Worm (Caenorhabditis elegans): ENCODE measurements around the gene odr-1.

Gene odr-1

ce11 chrX:13550890-13551289, at the start of gene odr-1:
TSS of gene odr-1 (minus strand) at chrX:13550990.
- TF ChIP-seq ZK546.5 (tag; optimal IDR thresholded peaks at IDR 0.05) (no peak), lsy-2 (tag; optimal IDR thresholded peaks at IDR 0.05) (no peak), nhr-237 (tag; optimal IDR thresholded peaks at IDR 0.05) (no peak), aly-2 (tag; optimal IDR thresholded peaks at IDR 0.05) (no peak), nhr-23 (tag; optimal IDR thresholded peaks at IDR 0.05) (no peak), zag-1 (tag; optimal IDR thresholded peaks at IDR 0.05) (no peak), nhr-25 (tag; optimal IDR thresholded peaks at IDR 0.05) (no peak), elt-1 (tag; optimal IDR thresholded peaks at IDR 0.05) (no peak), alr-1 (tag; optimal IDR thresholded peaks at IDR 0.05) (no peak), ztf-1 (GFP tag; conservative IDR thresholded peaks at IDR 0.05) (no peak), lin-39 (tag; optimal IDR thresholded peaks at IDR 0.05) (no peak), mdl-1 (tag; optimal IDR thresholded peaks at IDR 0.05) (no peak), nhr-10 (tag; optimal IDR thresholded peaks at IDR 0.05) (no peak), crh-2 (tag; optimal IDR thresholded peaks at IDR 0.05) (no peak), snpc-4 (tag; optimal IDR thresholded peaks at IDR 0.05) (no peak), nhr-129 (tag; optimal IDR thresholded peaks at IDR 0.05) (no peak), Y55F3AM.14 (GFP tag; optimal IDR thresholded peaks at IDR 0.05) (no peak), mbf-1 (tag; optimal IDR thresholded peaks at IDR 0.05) (no peak), gmeb-1 (tag; optimal IDR thresholded peaks at IDR 0.05) (no peak), C34F6.9 (tag; optimal IDR thresholded peaks at IDR 0.05) (no peak)

ce11 chrX:13600136-13600535, 49.3 kb upstream of the odr-1 start, which contains the start of gene F54B11.7:
TSS of gene F54B11.7 (plus strand) at chrX:13600436.
- TF ChIP-seq nhr-23 (tag; optimal IDR thresholded peaks at IDR 0.05) (no peak), aly-2 (tag; optimal IDR thresholded peaks at IDR 0.05) (no peak), crh-2 (tag; optimal IDR thresholded peaks at IDR 0.05) (no peak), mab-5 (tag; optimal IDR thresholded peaks at IDR 0.05) (no peak), alr-1 (tag; optimal IDR thresholded peaks at IDR 0.05) (no peak), ztf-11 (tag; optimal IDR thresholded peaks at IDR 0.05) (no peak), nhr-10 (tag; optimal IDR thresholded peaks at IDR 0.05) (no peak), elt-3 (tag; optimal IDR thresholded peaks at IDR 0.05) (no peak), ceh-82 (tag; optimal IDR thresholded peaks at IDR 0.05) (no peak), Y55F3AM.14 (GFP tag; optimal IDR thresholded peaks at IDR 0.05) (no peak), dmd-4 (tag; optimal IDR thresholded peaks at IDR 0.05) (no peak), ztf-4 (tag; optimal IDR thresholded peaks at IDR 0.05) (no peak), unc-55 (GFP tag; optimal IDR thresholded peaks at IDR 0.05) (no peak), nhr-21 (tag; optimal IDR thresholded peaks at IDR 0.05) (no peak), lin-39 (tag; optimal IDR thresholded peaks at IDR 0.05) (no peak), mdl-1 (tag; optimal IDR thresholded peaks at IDR 0.05) (no peak), C34F6.9 (tag; optimal IDR thresholded peaks at IDR 0.05) (no peak), lin-11 (tag; optimal IDR thresholded peaks at IDR 0.05) (no peak), R02D3.7 (tag; optimal IDR thresholded peaks at IDR 0.05) (no peak)

ce11 chrX:13598021-13598499, 47.3 kb upstream of the odr-1 start, which contains the start of gene bra-1:
TSS of gene bra-1 (plus strand) at chrX:13598449.
- TF ChIP-seq skn-1 (tag; optimal IDR thresholded peaks at IDR 0.05) (peak; percentile 39), zag-1 (tag; optimal IDR thresholded peaks at IDR 0.05) (no peak), alr-1 (tag; optimal IDR thresholded peaks at IDR 0.05) (no peak), dmd-4 (tag; optimal IDR thresholded peaks at IDR 0.05) (no peak), nhr-21 (tag; optimal IDR thresholded peaks at IDR 0.05) (peak; percentile 39), C34F6.9 (tag; optimal IDR thresholded peaks at IDR 0.05) (peak; percentile 78), elt-1 (tag; optimal IDR thresholded peaks at IDR 0.05) (no peak), unc-55 (GFP tag; optimal IDR thresholded peaks at IDR 0.05) (peak; percentile 44), blmp-1 (tag; optimal IDR thresholded peaks at IDR 0.05; ENCODE audit: insufficient read depth) (no peak), snpc-4 (tag; optimal IDR thresholded peaks at IDR 0.05) (no peak), sma-9 (GFP tag; optimal IDR thresholded peaks at IDR 0.05) (peak; percentile 54), sma-9 (tag; optimal IDR thresholded peaks at IDR 0.05) (no peak), ztf-4 (tag; optimal IDR thresholded peaks at IDR 0.05) (peak; percentile 25), nhr-10 (tag; optimal IDR thresholded peaks at IDR 0.05) (no peak), fos-1 (tag; optimal IDR thresholded peaks at IDR 0.05) (peak; percentile 34), lin-13 (GFP tag; optimal IDR thresholded peaks at IDR 0.05) (peak; percentile 39), lsy-2 (tag; optimal IDR thresholded peaks at IDR 0.05) (peak; percentile 7 to 66), lin-11 (tag; optimal IDR thresholded peaks at IDR 0.05) (peak; percentile 86), nhr-129 (tag; optimal IDR thresholded peaks at IDR 0.05) (peak; percentile 82), peb-1 (tag; optimal IDR thresholded peaks at IDR 0.05) (no peak), crh-2 (tag; optimal IDR thresholded peaks at IDR 0.05) (peak; percentile 74), unc-39 (tag; optimal IDR thresholded peaks at IDR 0.05) (no peak), F13H6.1 (tag; optimal IDR thresholded peaks at IDR 0.05) (peak; percentile 20), ama-1 (optimal IDR thresholded peaks at IDR 0.05) (no peak)
